Worm (Caenorhabditis elegans) whole organism, young adult: ENCODE results near the gene comt-3.

ENCODE experiments used
- C06A6.2 ChIP-seq: fragments of 200-800 bp; sonication (Bioruptor generic); conservative IDR thresholded peaks from 2 replicates; pipeline ENCODE4 v1.3.6; 2022; ENCODE audit warnings: missing genetic modification characterization, missing compliant biosample characterization
- F22D6.2 ChIP-seq: sonication (generic microtip); optimal IDR thresholded peaks from 2 replicates; lab custom pipeline; 2016; ENCODE audit warnings: mild to moderate bottlenecking, missing genetic modification characterization, missing compliant biosample characterization
- F39B2.1 ChIP-seq: fragments of 200-800 bp; sonication (Bioruptor generic); IDR thresholded peaks from 2 replicates; pipeline ENCODE4 v1.3.6; 2022; ENCODE audit warnings: missing genetic modification reagents, missing genetic modification characterization, missing compliant biosample characterization
- F55B11.4 ChIP-seq: sonication (generic microtip); optimal IDR thresholded peaks from 2 replicates; lab custom pipeline; 2016; ENCODE audit warnings: missing compliant biosample characterization, missing genetic modification characterization, borderline replicate concordance; ENCODE audit not compliant: insufficient read depth
- Y53F4B.3 ChIP-seq: fragments of 200-800 bp; sonication (Bioruptor generic); IDR thresholded peaks from 2 replicates; pipeline ENCODE4 v1.3.6; 2022; ENCODE audit warnings: missing genetic modification reagents, missing genetic modification characterization, missing compliant biosample characterization
- Y56A3A.18 ChIP-seq: fragments of 200-800 bp; sonication (Bioruptor generic); IDR thresholded peaks from 2 replicates; pipeline ENCODE4 v1.3.6; 2022; ENCODE audit warnings: missing genetic modification reagents, missing genetic modification characterization, missing compliant biosample characterization
- akir-1 ChIP-seq: fragments of 200-800 bp; sonication (Bioruptor generic); optimal IDR thresholded peaks from 2 replicates; lab custom pipeline; 2018; ENCODE audit warnings: mild to moderate bottlenecking, missing genetic modification characterization, moderate library complexity, missing compliant biosample characterization
- aptf-2 ChIP-seq: fragments of 200-800 bp; sonication (Bioruptor generic); conservative IDR thresholded peaks from 2 replicates; pipeline ENCODE4 v1.3.6; 2022; ENCODE audit warnings: missing genetic modification reagents, missing genetic modification characterization, missing compliant biosample characterization
- attf-5 ChIP-seq: fragments of 200-800 bp; sonication (Bioruptor generic); optimal IDR thresholded peaks from 2 replicates; lab custom pipeline; 2018; ENCODE audit warnings: mild to moderate bottlenecking, missing genetic modification characterization, missing compliant biosample characterization
- bed-1 ChIP-seq: fragments of 200-800 bp; sonication (Bioruptor generic); IDR thresholded peaks from 2 replicates; pipeline ENCODE4 v1.3.6; 2022; ENCODE audit warnings: missing genetic modification reagents, missing genetic modification characterization, missing compliant biosample characterization
- cebp-1 ChIP-seq, 2 experiments: fragments of 200-800 bp in 1 of 2; sonication (Bioruptor generic) in 1 of 2; sonication (generic microtip) in 1 of 2; IDR thresholded peaks in 1 of 2; optimal IDR thresholded peaks in 1 of 2; 2 replicates each; pipeline versions ENCODE4 v1.3.6 to Lab custom; 2017 to 2022; ENCODE audit warnings: missing compliant biosample characterization in 2 of 2, missing genetic modification characterization in 2 of 2, mild to moderate bottlenecking in 1 of 2, missing genetic modification reagents in 1 of 2, moderate library complexity in 1 of 2
- chd-7 ChIP-seq: sonication (generic microtip); optimal IDR thresholded peaks from 2 replicates; lab custom pipeline; 2016; ENCODE audit warnings: mild to moderate bottlenecking, missing genetic modification characterization, moderate library complexity, missing compliant biosample characterization
- die-1 ChIP-seq: sonication (generic microtip); optimal IDR thresholded peaks from 2 replicates; lab custom pipeline; 2016; ENCODE audit warnings: missing genotype, mild to moderate bottlenecking, missing genetic modification characterization, missing compliant biosample characterization
- dpl-1 ChIP-seq: fragments of 150-350 bp; optimal IDR thresholded peaks from 2 replicates; lab custom pipeline; 2014; ENCODE audit warnings: missing biosample characterization, missing genetic modification reagents, missing genetic modification characterization
- efl-1 ChIP-seq: fragments of 150-350 bp; optimal IDR thresholded peaks from 2 replicates; lab custom pipeline; 2014; ENCODE audit warnings: missing biosample characterization, missing genetic modification reagents, missing genetic modification characterization
- egrh-3 ChIP-seq: fragments of 200-800 bp; sonication (Bioruptor generic); IDR thresholded peaks from 2 replicates; pipeline ENCODE4 v1.3.6; 2022; ENCODE audit warnings: missing genetic modification reagents, missing genetic modification characterization, missing compliant biosample characterization
- him-1 ChIP-seq: sonication (generic microtip); optimal IDR thresholded peaks from 2 replicates; lab custom pipeline; 2016; ENCODE audit warnings: missing genotype, missing genetic modification reagents, missing genetic modification characterization, missing compliant biosample characterization
- hmg-1.2 ChIP-seq: fragments of 200-800 bp; sonication (Bioruptor generic); IDR thresholded peaks from 2 replicates; pipeline ENCODE4 v1.3.6; 2022; ENCODE audit warnings: missing genetic modification reagents, missing genetic modification characterization, missing compliant biosample characterization
- lag-1 ChIP-seq: fragments of 200-800 bp; sonication (Bioruptor generic); IDR thresholded peaks from 2 replicates; pipeline ENCODE4 v1.3.6; 2022; ENCODE audit warnings: missing genetic modification reagents, missing genetic modification characterization, missing compliant biosample characterization
- let-607 ChIP-seq, 2 experiments: fragments of 200-800 bp in 1 of 2; sonication (Bioruptor generic) in 1 of 2; sonication (generic microtip) in 1 of 2; optimal IDR thresholded peaks; 2 replicates each; lab custom pipeline; 2016 to 2018; ENCODE audit warnings: mild to moderate bottlenecking in 2 of 2, missing compliant biosample characterization in 2 of 2, missing genetic modification characterization in 2 of 2, moderate library complexity in 2 of 2, missing genotype in 1 of 2
- lin-35 ChIP-seq, 3 experiments: fragments of 150-350 bp in 2 of 3; sonication (generic microtip) in 1 of 3; optimal IDR thresholded peaks; 2 replicates each; lab custom pipeline; 2014 to 2018; ENCODE audit warnings: missing biosample characterization in 3 of 3, missing genetic modification characterization in 3 of 3, missing genetic modification reagents in 3 of 3
- lin-54 ChIP-seq: fragments of 200-800 bp; sonication (Bioruptor generic); optimal IDR thresholded peaks from 2 replicates; lab custom pipeline; 2018; ENCODE audit warnings: mild to moderate bottlenecking, missing genetic modification characterization, missing compliant biosample characterization
- lir-1 ChIP-seq: fragments of 200-800 bp; sonication (Bioruptor generic); conservative IDR thresholded peaks from 2 replicates; pipeline ENCODE4 v1.3.6; 2022; ENCODE audit warnings: missing genetic modification reagents, missing genetic modification characterization, missing compliant biosample characterization
- lsy-27 ChIP-seq: sonication (generic microtip); optimal IDR thresholded peaks from 2 replicates; lab custom pipeline; 2017; ENCODE audit warnings: missing genetic modification characterization, mild to moderate bottlenecking, missing compliant biosample characterization, antibody characterized with exemption, missing genotype, borderline replicate concordance; ENCODE audit not compliant: insufficient read depth
- madf-6 ChIP-seq: fragments of 200-800 bp; sonication (Bioruptor generic); IDR thresholded peaks from 2 replicates; pipeline ENCODE4 v1.3.6; 2022; ENCODE audit warnings: missing genetic modification reagents, missing genetic modification characterization, missing compliant biosample characterization
- mxl-1 ChIP-seq: sonication (generic microtip); optimal IDR thresholded peaks from 2 replicates; lab custom pipeline; 2016; ENCODE audit warnings: missing genetic modification characterization, missing compliant biosample characterization
- nfyb-1 ChIP-seq: fragments of 200-800 bp; sonication (Bioruptor generic); IDR thresholded peaks from 2 replicates; pipeline ENCODE4 v1.3.6; 2022; ENCODE audit warnings: missing genetic modification reagents, missing genetic modification characterization, missing compliant biosample characterization
- pha-4 ChIP-seq: fragments of 150-350 bp; sonication (generic microtip); optimal IDR thresholded peaks from 2 replicates; lab custom pipeline; 2014; ENCODE audit warnings: missing biosample characterization, missing genetic modification reagents, missing genetic modification characterization
- snpc-1.1 ChIP-seq: sonication (generic microtip); optimal IDR thresholded peaks from 2 replicates; lab custom pipeline; 2017; ENCODE audit warnings: missing genetic modification characterization, mild to moderate bottlenecking, missing compliant biosample characterization, antibody characterized with exemption, moderate library complexity, missing genotype, missing genetic modification reagents; ENCODE audit not compliant: insufficient read depth
- tlf-1 ChIP-seq: fragments of 200-800 bp; sonication (Bioruptor generic); optimal IDR thresholded peaks from 2 replicates; lab custom pipeline; 2018; ENCODE audit warnings: mild to moderate bottlenecking, missing genetic modification characterization, missing compliant biosample characterization
- unc-130 ChIP-seq: sonication (generic microtip); optimal IDR thresholded peaks from 2 replicates; lab custom pipeline; 2016; ENCODE audit warnings: missing genetic modification reagents, missing genetic modification characterization, missing compliant biosample characterization
- unc-62 ChIP-seq: fragments of 150-350 bp; optimal IDR thresholded peaks from 2 replicates; lab custom pipeline; 2014; ENCODE audit warnings: missing biosample characterization, missing genetic modification reagents, missing genetic modification characterization
- zfh-2 ChIP-seq: fragments of 200-800 bp; sonication (Bioruptor generic); conservative IDR thresholded peaks from 2 replicates; pipeline ENCODE4 v1.3.6; 2022; ENCODE audit warnings: missing genetic modification reagents, missing genetic modification characterization, missing compliant biosample characterization
- ztf-18 ChIP-seq: sonication (generic microtip); optimal IDR thresholded peaks from 2 replicates; lab custom pipeline; 2016; ENCODE audit warnings: missing genotype, mild to moderate bottlenecking, missing genetic modification characterization, missing compliant biosample characterization
- ztf-22 ChIP-seq: fragments of 200-800 bp; sonication (Bioruptor generic); optimal IDR thresholded peaks from 2 replicates; lab custom pipeline; 2018; ENCODE audit warnings: mild to moderate bottlenecking, missing genetic modification characterization, moderate library complexity, missing compliant biosample characterization
- ztf-26 ChIP-seq: sonication (generic microtip); optimal IDR thresholded peaks from 2 replicates; lab custom pipeline; 2017; ENCODE audit warnings: missing genetic modification characterization, missing compliant biosample characterization
- ztf-3 ChIP-seq: fragments of 200-800 bp; sonication (Bioruptor generic); optimal IDR thresholded peaks from 2 replicates; lab custom pipeline; 2018; ENCODE audit warnings: mild to moderate bottlenecking, missing genetic modification characterization, missing compliant biosample characterization
- ztf-6 ChIP-seq: fragments of 200-800 bp; sonication (Bioruptor generic); IDR thresholded peaks from 2 replicates; pipeline ENCODE4 v1.3.6; 2022; ENCODE audit warnings: missing genetic modification reagents, missing genetic modification characterization, missing compliant biosample characterization

comt-3 gene

DNA sequence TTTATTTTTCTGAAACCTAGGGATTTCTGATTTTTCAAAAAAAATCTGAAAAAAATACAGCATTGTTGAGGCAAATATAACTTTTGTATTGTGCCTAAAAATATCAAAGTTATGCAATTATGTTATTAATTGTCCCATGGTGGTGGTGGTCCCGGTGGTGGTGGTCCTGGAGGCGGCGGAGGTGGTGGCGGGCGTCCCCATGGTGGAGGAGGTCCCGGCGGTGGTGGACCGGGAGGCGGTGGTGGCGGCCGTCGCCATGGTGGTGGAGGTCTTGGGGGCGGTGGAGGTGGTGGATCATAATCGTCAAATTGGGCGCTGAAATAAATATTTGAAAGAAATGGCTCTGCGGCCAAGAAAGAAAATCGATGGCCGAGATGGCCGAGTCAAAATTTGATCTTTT, 6.5 kb upstream of the comt-3 start (continued):
- TF ChIP-seq tlf-1 (no peak), ztf-26 (no peak), lag-1 (GFP tag; lab: Robert Waterston, UW) (no peak), F22D6.2 (tag; lab: Kevin White, UChicago) (no peak), efl-1 (no peak), lsy-27 (tag; lab: Kevin White, UChicago) (no peak), aptf-2 (GFP tag; lab: Robert Waterston, UW) (no peak), attf-5 (GFP tag; lab: Kevin White, UChicago) (no peak), die-1 (tag; lab: Kevin White, UChicago) (no peak), F39B2.1 (GFP tag; lab: Robert Waterston, UW) (no peak)

ce11 chrV:2051507-2051906, 5.8 kb upstream of the comt-3 start, which contains the start of gene Y40B10A.11:
TSS of gene Y40B10A.11 (minus strand) at chrV:2051607.
- TF ChIP-seq let-607 (tag; optimal IDR thresholded peaks at IDR 0.05; lab: Kevin White, UChicago) (no peak), egrh-3 (GFP tag; lab: Robert Waterston, UW) (no peak), bed-1 (GFP tag; lab: Robert Waterston, UW) (no peak), pha-4 (no peak), cebp-1 (GFP tag; IDR thresholded peaks at IDR 0.05; lab: Robert Waterston, UW) (no peak), cebp-1 (tag; optimal IDR thresholded peaks at IDR 0.05; lab: Kevin White, UChicago) (no peak), ztf-3 (GFP tag; lab: Kevin White, UChicago) (no peak), Y53F4B.3 (no peak), zfh-2 (GFP tag; lab: Robert Waterston, UW) (no peak), akir-1 (GFP tag; lab: Kevin White, UChicago) (no peak), Y56A3A.18 (GFP tag; lab: Robert Waterston, UW) (no peak), mxl-1 (tag; lab: Kevin White, UChicago) (no peak), chd-7 (tag; lab: Kevin White, UChicago) (no peak), unc-130 (no peak), lir-1 (GFP tag; lab: Robert Waterston, UW) (no peak), snpc-1.1 (tag; lab: Kevin White, UChicago) (no peak), C06A6.2 (GFP tag; lab: Robert Waterston, UW) (no peak)
- TF ChIP-seq, all 124 proteins: peak for 0

DNA sequence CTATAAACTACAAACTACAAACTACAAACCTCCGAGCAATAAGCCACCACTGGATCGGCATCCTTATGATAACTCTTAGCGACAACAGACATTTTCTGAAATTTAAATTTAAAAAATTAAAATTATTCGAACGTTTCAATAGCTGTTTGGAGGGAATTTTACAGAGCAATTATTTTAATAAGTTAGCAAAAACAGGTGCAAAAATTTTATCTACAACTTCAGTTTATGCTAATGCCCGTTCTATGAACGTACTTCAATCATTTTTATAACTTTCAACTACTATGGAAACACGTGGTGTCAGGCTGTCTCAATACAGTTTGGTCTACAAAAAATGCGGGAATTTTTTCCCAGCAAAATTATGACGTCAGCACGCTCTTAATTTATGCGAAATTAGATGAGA, 3.8 kb upstream of the comt-3 start, which contains the start of gene comt-5:
Gene comt-5 (minus strand): TSS at position 101 of the 400 bp plus-strand sequence.
- TF ChIP-seq lin-35 (GFP tag; optimal IDR thresholded peaks at IDR 0.05; lab: Kevin White, UChicago) (no peak), hmg-1.2 (GFP tag; lab: Robert Waterston, UW) (no peak), unc-62 (no peak), dpl-1 (no peak), ztf-3 (GFP tag; lab: Kevin White, UChicago) (no peak), aptf-2 (GFP tag; lab: Robert Waterston, UW) (no peak), F55B11.4 (tag; lab: Kevin White, UChicago) (no peak), madf-6 (no peak), ztf-22 (GFP tag; lab: Kevin White, UChicago) (no peak), ztf-6 (GFP tag; lab: Robert Waterston, UW) (no peak), lin-54 (GFP tag; lab: Kevin White, UChicago) (no peak), nfyb-1 (GFP tag; lab: Robert Waterston, UW) (no peak), him-1 (tag; lab: Kevin White, UChicago) (no peak), bed-1 (GFP tag; lab: Robert Waterston, UW) (no peak), ztf-18 (tag; lab: Kevin White, UChicago) (no peak)
- TF ChIP-seq, all 124 proteins: peak for 0
